Fruit fly (Drosophila melanogaster): Measurements from ENCODE around the gene CG17129.

The CG17129 gene

dm6 chr3L:680258-680657 lies at the start of gene CG17129 (continued):
- peak; percentile 66 for TF ChIP-seq crc (GFP tag; optimal IDR thresholded peaks at IDR 0.05)
- TF ChIP-seq trh (GFP tag; optimal IDR thresholded peaks at IDR 0.05) = peak; percentile 47
- peak; percentile 28; the same call in 1 of the 2 replicates for TF ChIP-seq bowl (GFP tag; IDR thresholded peaks at IDR 0.05)
- peak; percentile 75 for TF ChIP-seq Sox102F (GFP tag; optimal IDR thresholded peaks at IDR 0.05)
- peak; percentile 72 for TF ChIP-seq ase (GFP tag; IDR thresholded peaks at IDR 0.05)
- TF ChIP-seq CG6854 (GFP tag; optimal IDR thresholded peaks at IDR 0.05) = no peak
- no peak for TF ChIP-seq Lpt (GFP tag; optimal IDR thresholded peaks at IDR 0.05)
- peak; percentile 97 for TF ChIP-seq Med (GFP tag)
- peak; percentile 13 for TF ChIP-seq CG7987 (GFP tag; optimal IDR thresholded peaks at IDR 0.05)
- peak; percentile 66 for TF ChIP-seq CG3995 (GFP tag; optimal IDR thresholded peaks at IDR 0.05)
- TF ChIP-seq CG4707 (GFP tag; optimal IDR thresholded peaks at IDR 0.05) = peak; percentile 30
- TF ChIP-seq HLH54F (GFP tag; optimal IDR thresholded peaks at IDR 0.05) = peak; percentile 76
- peak; percentile 54; the same call in 1 of the 2 replicates for TF ChIP-seq peb (GFP tag; IDR thresholded peaks at IDR 0.05)
- TF ChIP-seq dan (GFP tag; IDR thresholded peaks at IDR 0.05) = 0 out of 2 replicates have a peak, but pooled peaks have one; percentile 34
- TF ChIP-seq Dll (GFP tag; IDR thresholded peaks at IDR 0.05; ENCODE audit: partially characterized antibody) = peak; percentile 99
- TF ChIP-seq CG2202 (tag; optimal IDR thresholded peaks at IDR 0.05) = peak; percentile 41
- TF ChIP-seq Oli (tag; optimal IDR thresholded peaks at IDR 0.05) = peak; percentile 55
- peak; percentile 98 for TF ChIP-seq Ets65A (GFP tag)
- TF ChIP-seq gro (GFP tag; optimal IDR thresholded peaks at IDR 0.05) = peak; percentile 91
- TF ChIP-seq Xbp1 (GFP tag; optimal IDR thresholded peaks at IDR 0.05) = peak; percentile 83
- peak; percentile 64 for TF ChIP-seq NFAT (GFP tag; IDR thresholded peaks at IDR 0.05)
- peak; percentile 32 for TF ChIP-seq Jarid2 (GFP tag; optimal IDR thresholded peaks at IDR 0.05)
- peak; percentile 39 for TF ChIP-seq schlank (tag; optimal IDR thresholded peaks at IDR 0.05)
- TF ChIP-seq Max (GFP tag; optimal IDR thresholded peaks at IDR 0.05) = peak; percentile 37
- TF ChIP-seq mam (GFP tag; optimal IDR thresholded peaks at IDR 0.05) = peak; percentile 92
- TF ChIP-seq CG11247 (GFP tag; IDR thresholded peaks at IDR 0.05) = peak; percentile 68
- TF ChIP-seq dmrt99B (tag; optimal IDR thresholded peaks at IDR 0.05) = peak; percentile 63
- peak; percentile 14 for TF ChIP-seq CG6683 (GFP tag; optimal IDR thresholded peaks at IDR 0.05)
- TF ChIP-seq CG10543 (GFP tag; optimal IDR thresholded peaks at IDR 0.05) = peak; percentile 35
- TF ChIP-seq lab (GFP tag; optimal IDR thresholded peaks at IDR 0.05) = peak; percentile 73
- peak; percentile 66 for TF ChIP-seq CG10147 (GFP tag; optimal IDR thresholded peaks at IDR 0.05)
- peak; percentile 99 for TF ChIP-seq hbn (GFP tag; IDR thresholded peaks at IDR 0.05; ENCODE audit: partially characterized antibody)
- no peak for TF ChIP-seq nom (GFP tag; optimal IDR thresholded peaks at IDR 0.05)
- TF ChIP-seq CG9437 (GFP tag; optimal IDR thresholded peaks at IDR 0.05) = peak; percentile 39
- peak; percentile 70 for TF ChIP-seq fd96Cb (tag; optimal IDR thresholded peaks at IDR 0.05)
- peak; percentile 49 for TF ChIP-seq CG12942 (GFP tag; optimal IDR thresholded peaks at IDR 0.05)
- TF ChIP-seq klu (GFP tag; IDR thresholded peaks at IDR 0.05) = peak; percentile 76; the same call in 1 of the 2 replicates
- peak; percentile 48; the same call in 1 of the 2 replicates for TF ChIP-seq Gsc (GFP tag; IDR thresholded peaks at IDR 0.05)
- peak; percentile 72 for TF ChIP-seq az2 (GFP tag; optimal IDR thresholded peaks at IDR 0.05)
- peak; percentile 59 for TF ChIP-seq CG12155 (GFP tag; optimal IDR thresholded peaks at IDR 0.05)
- TF ChIP-seq CG6254 (GFP tag; optimal IDR thresholded peaks at IDR 0.05) = no peak
- peak; percentile 43; the same call in 1 of the 2 replicates for TF ChIP-seq rib (GFP tag; IDR thresholded peaks at IDR 0.05)
- no peak for TF ChIP-seq CG7271 (tag; optimal IDR thresholded peaks at IDR 0.05)
- no peak for TF ChIP-seq scrt (GFP tag; optimal IDR thresholded peaks at IDR 0.05)
- TF ChIP-seq ewg (GFP tag; optimal IDR thresholded peaks at IDR 0.05) = peak; percentile 90
- TF ChIP-seq Oaz (GFP tag; IDR thresholded peaks at IDR 0.05) = no peak
- peak; percentile 70 for TF ChIP-seq CG10979 (tag; optimal IDR thresholded peaks at IDR 0.05)
- peak; percentile 27 for TF ChIP-seq CG2875 (GFP tag; optimal IDR thresholded peaks at IDR 0.05)
- TF ChIP-seq CG18599 (GFP tag; optimal IDR thresholded peaks at IDR 0.05) = peak; percentile 70
- peak; percentile 74 for TF ChIP-seq CG11456 (GFP tag; IDR thresholded peaks at IDR 0.05)
